Worm (Caenorhabditis elegans): ENCODE data around the gene kbp-2.

ce11 chrIII:4875663-4876062 lies 28.0 kb downstream of the kbp-2 start:
- TF ChIP-seq him-1 (tag; optimal IDR thresholded peaks at IDR 0.05) (no peak), W03F9.2 (tag; optimal IDR thresholded peaks at IDR 0.05) (no peak), dao-5 (tag; optimal IDR thresholded peaks at IDR 0.05) (no peak)

Data from whole organism, L4/young adult.